Worm (Caenorhabditis elegans) whole organism, midembryonic: ENCODE results near the gene ZK1307.3.

Experiments
- T22C8.4 ChIP-seq: fragments of 200-800 bp; sonication (Bioruptor generic); IDR thresholded peaks from 2 replicates; pipeline ENCODE4 v1.3.6; 2022; ENCODE audit warnings: missing genetic modification characterization, missing compliant biosample characterization
- cog-1 ChIP-seq: sonication (generic microtip); optimal IDR thresholded peaks from 2 replicates; lab custom pipeline; 2016; ENCODE audit warnings: missing genetic modification characterization, missing compliant biosample characterization
- flt-1 ChIP-seq: fragments of 200-800 bp; sonication (Bioruptor generic); IDR thresholded peaks from 2 replicates; pipeline ENCODE4 v1.3.6; 2022; ENCODE audit warnings: missing genetic modification characterization, missing compliant biosample characterization
- klf-2 ChIP-seq: fragments of 200-800 bp; sonication (Bioruptor generic); conservative IDR thresholded peaks from 2 replicates; pipeline ENCODE4 v1.3.6; 2022; ENCODE audit warnings: missing genetic modification reagents, missing genetic modification characterization, missing compliant biosample characterization
- med-1 ChIP-seq: sonication (generic microtip); optimal IDR thresholded peaks from 2 replicates; lab custom pipeline; 2017; ENCODE audit warnings: missing genetic modification characterization, mild to moderate bottlenecking, missing compliant biosample characterization, antibody characterized with exemption, missing genetic modification reagents; ENCODE audit not compliant: insufficient read depth
- ref-1 ChIP-seq: fragments of 200-800 bp; sonication (Bioruptor generic); conservative IDR thresholded peaks from 2 replicates; pipeline ENCODE4 v1.3.6; 2022; ENCODE audit warnings: missing genetic modification reagents, missing genetic modification characterization, missing compliant biosample characterization
- tab-1 ChIP-seq: fragments of 200-800 bp; sonication (Bioruptor generic); IDR thresholded peaks from 2 replicates; pipeline ENCODE4 v1.3.6; 2022; ENCODE audit warnings: missing genetic modification characterization, missing compliant biosample characterization
- ztf-23 ChIP-seq: fragments of 200-800 bp; sonication (Bioruptor generic); IDR thresholded peaks from 2 replicates; pipeline ENCODE4 v1.3.6; 2022; ENCODE audit warnings: missing genetic modification reagents, missing genetic modification characterization, missing compliant biosample characterization
- ztf-29 ChIP-seq: fragments of 200-800 bp; sonication (Bioruptor generic); IDR thresholded peaks from 2 replicates; pipeline ENCODE4 v1.3.6; 2022; ENCODE audit warnings: missing genetic modification reagents, missing genetic modification characterization, missing compliant biosample characterization

DNA sequence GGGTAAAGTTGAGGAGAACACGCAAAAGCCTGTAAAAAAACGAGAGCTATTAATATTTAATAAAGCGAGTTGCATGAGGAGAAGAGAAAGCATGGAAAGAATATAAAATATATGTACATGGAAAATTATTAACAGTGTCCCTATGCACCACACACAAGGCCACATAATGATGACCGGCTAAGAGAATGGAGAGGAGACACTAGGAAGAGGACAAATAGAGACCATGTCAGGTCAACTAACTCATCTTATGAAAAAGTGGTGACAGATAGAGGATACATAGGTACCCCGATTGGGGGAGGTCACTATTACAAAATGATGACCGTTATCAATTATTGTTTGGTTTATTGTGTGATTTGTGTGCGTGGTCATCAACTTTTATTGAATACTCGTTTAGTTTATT is 8.4 kb downstream of the ZK1307.3 start, which contains the start of gene fzr-1:
- TF ChIP-seq klf-2 (GFP tag; lab: Robert Waterston, UW) (no peak), ztf-29 (GFP tag; lab: Robert Waterston, UW) (no peak), ztf-23 (no peak), cog-1 (no peak), med-1 (GFP tag; lab: Kevin White, UChicago) (no peak), flt-1 (GFP tag; lab: Robert Waterston, UW) (no peak), T22C8.4 (no peak), ref-1 (GFP tag; lab: Robert Waterston, UW) (no peak), tab-1 (GFP tag; lab: Robert Waterston, UW) (no peak)
